Fruit fly (Drosophila melanogaster) whole organism, pupa: Measurements from ENCODE around the gene CG32249.

ENCODE experiments used
- CG12605 ChIP-seq: fragments of 200-800 bp; sonication (Bioruptor generic); IDR thresholded peaks from 2 replicates; pipeline ENCODE4 v1.3.6; 2022; ENCODE audit warnings: missing biosample characterization, missing genetic modification characterization
- CG17806 ChIP-seq: fragments of 200-800 bp; sonication (Bioruptor generic); optimal IDR thresholded peaks from 2 replicates; lab custom pipeline; 2018; ENCODE audit warnings: missing biosample characterization, mild to moderate bottlenecking, missing genetic modification characterization, moderate library complexity
- CG34367 ChIP-seq: fragments of 200-800 bp; sonication (Bioruptor generic); optimal IDR thresholded peaks from 2 replicates; lab custom pipeline; 2018; ENCODE audit warnings: missing biosample characterization, mild to moderate bottlenecking, missing genetic modification characterization
- CG8159 ChIP-seq: fragments of 200-800 bp; sonication (Bioruptor generic); optimal IDR thresholded peaks from 3 replicates; lab custom pipeline; 2018; ENCODE audit warnings: missing biosample characterization, mild to moderate bottlenecking, missing genetic modification characterization, moderate library complexity
- CG9948 ChIP-seq: fragments of 200-800 bp; sonication (Bioruptor generic); optimal IDR thresholded peaks from 2 replicates; lab custom pipeline; 2018; ENCODE audit warnings: missing biosample characterization, mild to moderate bottlenecking, missing genetic modification characterization, moderate library complexity
- D1 ChIP-seq: fragments of 200-800 bp; sonication (Bioruptor generic); optimal IDR thresholded peaks from 2 replicates; lab custom pipeline; 2018; ENCODE audit warnings: missing biosample characterization, mild to moderate bottlenecking, missing genetic modification characterization, moderate library complexity
- EcR ChIP-seq: fragments of 200-800 bp; sonication (Bioruptor generic); optimal IDR thresholded peaks from 3 replicates; lab custom pipeline; 2019; ENCODE audit warnings: missing biosample characterization, missing genetic modification characterization, mild to moderate bottlenecking, moderate library complexity, missing genetic modification reagents
- Ets98B ChIP-seq: fragments of 200-800 bp; sonication (Bioruptor generic); IDR thresholded peaks from 2 replicates; pipeline ENCODE4 v1.3.6; 2022; ENCODE audit warnings: missing biosample characterization, missing genetic modification characterization
- Pif1A ChIP-seq: fragments of 200-800 bp; sonication (Bioruptor generic); optimal IDR thresholded peaks from 3 replicates; lab custom pipeline; 2016; ENCODE audit warnings: missing biosample characterization, missing genetic modification characterization
- Pif1B ChIP-seq: fragments of 200-800 bp; sonication (Bioruptor generic); optimal IDR thresholded peaks from 3 replicates; lab custom pipeline; 2016; ENCODE audit warnings: missing biosample characterization, missing genetic modification characterization
- Snoo ChIP-seq: fragments of 200-800 bp; sonication (Bioruptor generic); optimal IDR thresholded peaks from 3 replicates; lab custom pipeline; 2017; ENCODE audit warnings: missing biosample characterization, mild to moderate bottlenecking, missing genetic modification characterization, inconsistent platforms
- gl ChIP-seq: fragments of 200-800 bp; sonication (Bioruptor generic); optimal IDR thresholded peaks from 2 replicates; lab custom pipeline; 2018; ENCODE audit warnings: missing biosample characterization, mild to moderate bottlenecking, missing genetic modification characterization
- rn ChIP-seq: fragments of 200-800 bp; sonication (Bioruptor generic); IDR thresholded peaks from 2 replicates; pipeline ENCODE4 v1.3.6; 2022; ENCODE audit warnings: missing biosample characterization, missing genetic modification characterization

- TF ChIP-seq Snoo (tag; lab: Kevin White, UChicago) = no peak
- TF ChIP-seq gl (tag; lab: Kevin White, UChicago) = no peak
- no peak for TF ChIP-seq rn (GFP tag; lab: Robert Waterston, UW)
- no peak for TF ChIP-seq CG34367
- no peak for TF ChIP-seq CG12605 (GFP tag; lab: Robert Waterston, UW)
- TF ChIP-seq CG8159 = no peak
- no peak for TF ChIP-seq EcR (GFP tag; lab: Kevin White, UChicago)
- no peak for TF ChIP-seq Ets98B
- TF ChIP-seq Pif1B = no peak
- no peak for TF ChIP-seq CG9948 (tag; lab: Kevin White, UChicago)
- no peak for TF ChIP-seq Pif1A (GFP tag; lab: Kevin White, UChicago)
- TF ChIP-seq D1 (tag; lab: Kevin White, UChicago) = no peak
- no peak for TF ChIP-seq CG17806
Measured at dm6 chr3L:4436421-4436820, 33.4 kb upstream of the CG32249 start, which contains the start of gene CG15021.
